Fruit fly (Drosophila melanogaster): ENCODE data around the gene CG34308.

Gene CG34308

DNA sequence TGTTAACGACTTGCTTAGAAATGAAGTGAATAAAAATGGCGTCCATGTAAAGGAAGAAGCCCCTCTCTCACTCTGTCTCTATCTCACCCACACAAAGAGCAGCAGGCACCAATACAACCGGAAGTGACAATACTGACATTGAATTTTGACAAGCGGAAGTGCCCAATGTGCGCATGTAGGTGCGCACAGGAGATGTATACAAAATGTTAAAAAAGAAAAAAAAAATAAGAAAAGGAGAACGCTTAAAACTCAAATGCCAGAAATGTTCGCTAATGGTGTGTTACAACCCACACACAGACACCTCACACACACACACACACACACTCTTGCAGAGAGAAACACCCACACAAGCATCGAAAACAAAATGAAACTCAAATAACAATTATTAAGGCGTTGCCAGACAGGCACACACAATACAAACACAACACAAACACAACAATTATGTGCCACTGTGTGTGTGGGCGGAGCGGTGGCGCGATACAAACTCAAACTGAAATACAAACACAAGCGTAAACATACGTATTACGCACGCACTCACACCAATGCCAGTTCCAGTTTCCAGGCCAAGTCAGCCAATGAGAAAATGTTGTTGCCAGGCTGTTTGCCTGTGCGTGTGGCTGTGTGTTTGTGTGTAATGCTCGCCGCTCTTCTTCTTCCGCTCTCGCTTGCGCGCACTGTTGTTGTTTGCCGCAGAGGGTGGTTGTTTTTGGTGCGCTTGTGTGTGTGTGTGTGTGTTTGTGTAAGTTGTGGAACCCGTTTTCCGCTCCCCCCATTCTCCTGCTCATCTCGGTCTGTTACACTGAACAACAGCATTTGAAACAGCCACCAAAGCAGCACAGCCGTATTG, 25.1 kb upstream of the CG34308 start (continued):
- TF ChIP-seq unc-4 (GFP tag; IDR thresholded peaks at IDR 0.05; ENCODE audit: partially characterized antibody) = no peak
- TF ChIP-seq CG15696 (tag; optimal IDR thresholded peaks at IDR 0.05) = peak; percentile 39
- no peak for TF ChIP-seq Dad (GFP tag; optimal IDR thresholded peaks at IDR 0.05)
- peak; percentile 84 for TF ChIP-seq CG4360 (GFP tag; IDR thresholded peaks at IDR 0.05)
- peak; percentile 98 for TF ChIP-seq crol (GFP tag; IDR thresholded peaks at IDR 0.05)
- no peak for TF ChIP-seq aop (GFP tag; IDR thresholded peaks at IDR 0.05)
- no peak for TF ChIP-seq Atf6 (GFP tag; IDR thresholded peaks at IDR 0.05)
- TF ChIP-seq onecut (GFP tag; IDR thresholded peaks at IDR 0.05) = no peak
- peak; percentile 8 for TF ChIP-seq Hmr (GFP tag; optimal IDR thresholded peaks at IDR 0.05)
- no peak for TF ChIP-seq HLH3B (GFP tag; IDR thresholded peaks at IDR 0.05)
- peak; percentile 45 for TF ChIP-seq kah (GFP tag; optimal IDR thresholded peaks at IDR 0.05)
- TF ChIP-seq odd (GFP tag; optimal IDR thresholded peaks at IDR 0.05) = peak; percentile 28
- TF ChIP-seq fd3F (GFP tag; optimal IDR thresholded peaks at IDR 0.05) = no peak
- TF ChIP-seq CG10654 (GFP tag; optimal IDR thresholded peaks at IDR 0.05) = no peak
- TF ChIP-seq CG1233 (GFP tag; optimal IDR thresholded peaks at IDR 0.05) = peak; percentile 1
- TF ChIP-seq Hmx (GFP tag; optimal IDR thresholded peaks at IDR 0.05) = no peak
- TF ChIP-seq CG17829 (tag; optimal IDR thresholded peaks at IDR 0.05) = peak; percentile 28
- TF ChIP-seq pho (GFP tag; optimal IDR thresholded peaks at IDR 0.05) = no peak
- peak; percentile 34; the same call in 1 of the 4 replicates for TF ChIP-seq Gug (GFP tag; IDR thresholded peaks at IDR 0.05)
- TF ChIP-seq zen (tag; optimal IDR thresholded peaks at IDR 0.05) = peak; percentile 63
- no peak for TF ChIP-seq pan (optimal IDR thresholded peaks at IDR 0.05)
- TF ChIP-seq pan (GFP tag; optimal IDR thresholded peaks at IDR 0.05 in 1 of 2, IDR thresholded peaks at IDR 0.05 in 1 of 2) = peak in 1 of 2 experiments; percentile 22
- no peak for TF ChIP-seq ase (GFP tag; IDR thresholded peaks at IDR 0.05)
- TF ChIP-seq mirr (GFP tag; optimal IDR thresholded peaks at IDR 0.05) = peak; percentile 62
- no peak for TF ChIP-seq B-H1 (GFP tag; IDR thresholded peaks at IDR 0.05)
- TF ChIP-seq CG12744 (GFP tag; optimal IDR thresholded peaks at IDR 0.05) = no peak
- TF ChIP-seq CG1603 (tag; optimal IDR thresholded peaks at IDR 0.05) = no peak
- TF ChIP-seq chinmo (GFP tag; IDR thresholded peaks at IDR 0.05; ENCODE audit: partially characterized antibody) = 0 out of 4 replicates have a peak, but pooled peaks have one; percentile 71
- TF ChIP-seq CG15073 (GFP tag; optimal IDR thresholded peaks at IDR 0.05) = no peak
- TF ChIP-seq Dp (GFP tag; optimal IDR thresholded peaks at IDR 0.05) = no peak
- 0 out of 2 replicates have a peak, but pooled peaks have one; percentile 15 for TF ChIP-seq vvl (GFP tag; IDR thresholded peaks at IDR 0.05)
- TF ChIP-seq jumu (GFP tag; optimal IDR thresholded peaks at IDR 0.05) = no peak
- TF ChIP-seq NC2α (GFP tag; optimal IDR thresholded peaks at IDR 0.05) = no peak
- no peak for TF ChIP-seq CG9817 (tag; optimal IDR thresholded peaks at IDR 0.05)
- no peak for TF ChIP-seq bigmax (GFP tag; optimal IDR thresholded peaks at IDR 0.05)
- TF ChIP-seq Xrp1 (GFP tag; IDR thresholded peaks at IDR 0.05) = no peak
- no peak; the same call in 1 of the 2 replicates for TF ChIP-seq CG32767 (GFP tag; IDR thresholded peaks at IDR 0.05)
- no peak for TF ChIP-seq CG11696 (GFP tag; IDR thresholded peaks at IDR 0.05)
- no peak for TF ChIP-seq en (GFP tag; optimal IDR thresholded peaks at IDR 0.05)
- no peak; the same call in 1 of the 2 replicates for TF ChIP-seq lmd (GFP tag; IDR thresholded peaks at IDR 0.05)
- TF ChIP-seq ci (GFP tag; IDR thresholded peaks at IDR 0.05) = 0 out of 3 replicates have a peak, but pooled peaks have one; percentile 42
- TF ChIP-seq CG8924 (tag; optimal IDR thresholded peaks at IDR 0.05) = peak; percentile 60
- no peak for TF ChIP-seq CG33213 (GFP tag; optimal IDR thresholded peaks at IDR 0.05)
- TF ChIP-seq Mrtf (GFP tag; IDR thresholded peaks at IDR 0.05) = no peak
- peak in 1 of 2 experiments; percentile 16 for TF ChIP-seq insv (GFP tag; optimal IDR thresholded peaks at IDR 0.05)
- TF ChIP-seq CG7928 (GFP tag; optimal IDR thresholded peaks at IDR 0.05) = no peak
- TF ChIP-seq klu (GFP tag; IDR thresholded peaks at IDR 0.05) = peak; percentile 30; the same call in 1 of the 2 replicates
- no peak for TF ChIP-seq lbe (GFP tag; optimal IDR thresholded peaks at IDR 0.05)
- TF ChIP-seq Blimp-1 (GFP tag; optimal IDR thresholded peaks at IDR 0.05) = no peak
- TF ChIP-seq CG1832 (GFP tag; optimal IDR thresholded peaks at IDR 0.05) = peak; percentile 91

Data from whole organism, embryonic.